Worm (Caenorhabditis elegans) whole organism, L2 larva: Measurements from ENCODE around the gene cank-26.

Experiments used
- C34F6.9 ChIP-seq: fragments of 150-350 bp; optimal IDR thresholded peaks from 2 replicates; lab custom pipeline; 2014; ENCODE audit warnings: missing biosample characterization, missing genetic modification characterization
- F13H6.1 ChIP-seq: sonication (generic microtip); optimal IDR thresholded peaks from 2 replicates; lab custom pipeline; 2016; ENCODE audit warnings: missing genetic modification characterization, missing compliant biosample characterization
- R02D3.7 ChIP-seq: fragments of 150-350 bp; optimal IDR thresholded peaks from 2 replicates; lab custom pipeline; 2014; ENCODE audit warnings: missing biosample characterization, missing genetic modification characterization
- Y55F3AM.14 ChIP-seq: fragments of 200-800 bp; sonication (Bioruptor generic); optimal IDR thresholded peaks from 2 replicates; lab custom pipeline; 2018; ENCODE audit warnings: mild to moderate bottlenecking, missing genetic modification characterization, missing compliant biosample characterization
- ZK546.5 ChIP-seq: sonication (generic microtip); optimal IDR thresholded peaks from 2 replicates; lab custom pipeline; 2017; ENCODE audit warnings: missing biosample characterization, missing genetic modification characterization
- alr-1 ChIP-seq: fragments of 150-350 bp; optimal IDR thresholded peaks from 2 replicates; lab custom pipeline; 2014; ENCODE audit warnings: missing biosample characterization, missing genetic modification characterization
- aly-2 ChIP-seq: fragments of 150-350 bp; optimal IDR thresholded peaks from 2 replicates; lab custom pipeline; 2014; ENCODE audit warnings: missing biosample characterization, missing genetic modification characterization
- ama-1 ChIP-seq: fragments of 150-350 bp; optimal IDR thresholded peaks from 2 replicates; lab custom pipeline; 2018; ENCODE audit warnings: inconsistent platforms
- blmp-1 ChIP-seq: sonication (generic microtip); optimal IDR thresholded peaks from 2 replicates; lab custom pipeline; 2017; ENCODE audit warnings: missing genetic modification characterization, mild to moderate bottlenecking, missing compliant biosample characterization, antibody characterized with exemption, moderate library complexity; ENCODE audit not compliant: insufficient read depth
- ceh-16 ChIP-seq: fragments of 150-350 bp; optimal IDR thresholded peaks from 2 replicates; lab custom pipeline; 2014; ENCODE audit warnings: missing biosample characterization, missing genetic modification characterization
- ceh-82 ChIP-seq: fragments of 150-350 bp; optimal IDR thresholded peaks from 2 replicates; lab custom pipeline; 2014; ENCODE audit warnings: missing biosample characterization, missing genetic modification characterization
- crh-2 ChIP-seq: sonication (generic microtip); optimal IDR thresholded peaks from 2 replicates; lab custom pipeline; 2017; ENCODE audit warnings: missing biosample characterization, missing genetic modification characterization
- dmd-4 ChIP-seq: sonication (generic microtip); optimal IDR thresholded peaks from 2 replicates; lab custom pipeline; 2017; ENCODE audit warnings: missing biosample characterization, missing genetic modification characterization
- egl-27 ChIP-seq: sonication (generic microtip); optimal IDR thresholded peaks from 3 replicates; lab custom pipeline; 2017; ENCODE audit warnings: missing biosample characterization, missing genetic modification reagents, missing genetic modification characterization
- elt-1 ChIP-seq: fragments of 150-350 bp; optimal IDR thresholded peaks from 2 replicates; lab custom pipeline; 2014; ENCODE audit warnings: missing biosample characterization, missing genetic modification characterization
- elt-3 ChIP-seq: sonication (generic microtip); optimal IDR thresholded peaks from 2 replicates; lab custom pipeline; 2017; ENCODE audit warnings: missing biosample characterization, missing genetic modification characterization
- fos-1 ChIP-seq: fragments of 150-350 bp; optimal IDR thresholded peaks from 2 replicates; lab custom pipeline; 2014; ENCODE audit warnings: missing biosample characterization, missing genetic modification characterization
- gmeb-1 ChIP-seq: fragments of 150-350 bp; optimal IDR thresholded peaks from 2 replicates; lab custom pipeline; 2014; ENCODE audit warnings: missing biosample characterization, missing genetic modification characterization
- lin-11 ChIP-seq: fragments of 150-350 bp; sonication (generic microtip); optimal IDR thresholded peaks from 2 replicates; lab custom pipeline; 2014; ENCODE audit warnings: missing biosample characterization, missing genetic modification characterization, inconsistent platforms, mixed read lengths
- lin-13 ChIP-seq: fragments of 150-350 bp; optimal IDR thresholded peaks from 2 replicates; lab custom pipeline; 2014; ENCODE audit warnings: missing biosample characterization, missing genetic modification reagents, missing genetic modification characterization
- lin-39 ChIP-seq: fragments of 150-350 bp; optimal IDR thresholded peaks from 2 replicates; lab custom pipeline; 2014; ENCODE audit warnings: missing biosample characterization, missing genetic modification reagents, missing genetic modification characterization
- lsy-2 ChIP-seq, 2 experiments: fragments of 150-350 bp in 1 of 2; sonication (generic microtip) in 1 of 2; optimal IDR thresholded peaks; 2 replicates each; lab custom pipeline; 2014 to 2017; ENCODE audit warnings: missing biosample characterization in 2 of 2, missing genetic modification characterization in 2 of 2
- mab-5 ChIP-seq: fragments of 150-350 bp; optimal IDR thresholded peaks from 2 replicates; lab custom pipeline; 2014; ENCODE audit warnings: missing biosample characterization, missing genetic modification characterization
- mbf-1 ChIP-seq: sonication (generic microtip); optimal IDR thresholded peaks from 2 replicates; lab custom pipeline; 2017; ENCODE audit warnings: missing biosample characterization, missing genetic modification characterization
- mdl-1 ChIP-seq, 2 experiments: fragments of 150-350 bp in 1 of 2; sonication (generic microtip) in 1 of 2; optimal IDR thresholded peaks; 2 replicates each; lab custom pipeline; 2017; ENCODE audit warnings: missing biosample characterization in 2 of 2, missing genetic modification characterization in 2 of 2
- nhr-10 ChIP-seq: sonication (generic microtip); optimal IDR thresholded peaks from 2 replicates; lab custom pipeline; 2017; ENCODE audit warnings: missing biosample characterization, missing genetic modification characterization
- nhr-11 ChIP-seq: fragments of 150-350 bp; optimal IDR thresholded peaks from 2 replicates; lab custom pipeline; 2014; ENCODE audit warnings: missing biosample characterization, missing genetic modification characterization
- nhr-12 ChIP-seq: fragments of 150-350 bp; optimal IDR thresholded peaks from 2 replicates; lab custom pipeline; 2014; ENCODE audit warnings: missing biosample characterization, missing genetic modification characterization
- nhr-129 ChIP-seq: fragments of 150-350 bp; optimal IDR thresholded peaks from 2 replicates; lab custom pipeline; 2014; ENCODE audit warnings: missing biosample characterization, missing genetic modification characterization
- nhr-21 ChIP-seq: fragments of 150-350 bp; optimal IDR thresholded peaks from 2 replicates; lab custom pipeline; 2014; ENCODE audit warnings: missing biosample characterization, missing genetic modification characterization
- nhr-23 ChIP-seq: fragments of 150-350 bp; optimal IDR thresholded peaks from 2 replicates; lab custom pipeline; 2014; ENCODE audit warnings: missing biosample characterization, missing genetic modification reagents, missing genetic modification characterization
- nhr-237 ChIP-seq: fragments of 150-350 bp; optimal IDR thresholded peaks from 2 replicates; lab custom pipeline; 2014; ENCODE audit warnings: missing biosample characterization, missing genetic modification characterization
- nhr-25 ChIP-seq: fragments of 150-350 bp; sonication (generic microtip); optimal IDR thresholded peaks from 3 replicates; lab custom pipeline; 2014; ENCODE audit warnings: missing biosample characterization, missing genetic modification characterization
- nhr-6 ChIP-seq: fragments of 150-350 bp; optimal IDR thresholded peaks from 2 replicates; lab custom pipeline; 2014; ENCODE audit warnings: missing biosample characterization, missing genetic modification characterization
- nhr-77 ChIP-seq: fragments of 150-350 bp; optimal IDR thresholded peaks from 2 replicates; lab custom pipeline; 2014; ENCODE audit warnings: missing biosample characterization, missing genetic modification characterization
- peb-1 ChIP-seq: fragments of 150-350 bp; optimal IDR thresholded peaks from 2 replicates; lab custom pipeline; 2014; ENCODE audit warnings: missing biosample characterization, missing genetic modification characterization
- sem-4 ChIP-seq: fragments of 150-350 bp; optimal IDR thresholded peaks from 2 replicates; lab custom pipeline; 2014; ENCODE audit warnings: missing biosample characterization, missing genetic modification reagents, missing genetic modification characterization
- skn-1 ChIP-seq: sonication (generic microtip); optimal IDR thresholded peaks from 2 replicates; lab custom pipeline; 2017; ENCODE audit warnings: missing biosample characterization, missing genetic modification characterization
- sma-3 ChIP-seq: sonication (generic microtip); optimal IDR thresholded peaks from 2 replicates; lab custom pipeline; 2016; ENCODE audit warnings: missing genetic modification reagents, missing genetic modification characterization, missing compliant biosample characterization
- sma-9 ChIP-seq, 2 experiments: fragments of 150-350 bp in 1 of 2; sonication (generic microtip) in 1 of 2; optimal IDR thresholded peaks; 2 replicates each; lab custom pipeline; 2014 to 2016; ENCODE audit warnings: missing genetic modification characterization in 2 of 2, mild to moderate bottlenecking in 1 of 2, missing biosample characterization in 1 of 2, missing compliant biosample characterization in 1 of 2, missing genetic modification reagents in 1 of 2, moderate library complexity in 1 of 2
- snpc-4 ChIP-seq: fragments of 150-350 bp; optimal IDR thresholded peaks from 2 replicates; lab custom pipeline; 2014; ENCODE audit warnings: missing biosample characterization, missing genetic modification characterization
- unc-39 ChIP-seq: fragments of 150-350 bp; optimal IDR thresholded peaks from 2 replicates; lab custom pipeline; 2014; ENCODE audit warnings: missing biosample characterization, missing genetic modification characterization
- unc-55 ChIP-seq: fragments of 150-350 bp; sonication (generic microtip); optimal IDR thresholded peaks from 3 replicates; lab custom pipeline; 2014; ENCODE audit warnings: missing biosample characterization, missing genetic modification reagents, missing genetic modification characterization
- unc-62 ChIP-seq: fragments of 150-350 bp; optimal IDR thresholded peaks from 2 replicates; lab custom pipeline; 2014; ENCODE audit warnings: missing biosample characterization, missing genetic modification reagents, missing genetic modification characterization
- zag-1 ChIP-seq: fragments of 150-350 bp; optimal IDR thresholded peaks from 2 replicates; lab custom pipeline; 2014; ENCODE audit warnings: missing biosample characterization, missing genetic modification characterization
- ztf-1 ChIP-seq: fragments of 200-800 bp; sonication (Bioruptor generic); conservative IDR thresholded peaks from 2 replicates; pipeline ENCODE4 v1.3.6; 2022; ENCODE audit warnings: missing genetic modification characterization, missing compliant biosample characterization
- ztf-11 ChIP-seq: sonication (generic microtip); optimal IDR thresholded peaks from 2 replicates; lab custom pipeline; 2017; ENCODE audit warnings: missing biosample characterization, missing genetic modification characterization
- ztf-4 ChIP-seq: fragments of 150-350 bp; optimal IDR thresholded peaks from 2 replicates; lab custom pipeline; 2014; ENCODE audit warnings: missing biosample characterization, missing genetic modification characterization

Gene cank-26

DNA sequence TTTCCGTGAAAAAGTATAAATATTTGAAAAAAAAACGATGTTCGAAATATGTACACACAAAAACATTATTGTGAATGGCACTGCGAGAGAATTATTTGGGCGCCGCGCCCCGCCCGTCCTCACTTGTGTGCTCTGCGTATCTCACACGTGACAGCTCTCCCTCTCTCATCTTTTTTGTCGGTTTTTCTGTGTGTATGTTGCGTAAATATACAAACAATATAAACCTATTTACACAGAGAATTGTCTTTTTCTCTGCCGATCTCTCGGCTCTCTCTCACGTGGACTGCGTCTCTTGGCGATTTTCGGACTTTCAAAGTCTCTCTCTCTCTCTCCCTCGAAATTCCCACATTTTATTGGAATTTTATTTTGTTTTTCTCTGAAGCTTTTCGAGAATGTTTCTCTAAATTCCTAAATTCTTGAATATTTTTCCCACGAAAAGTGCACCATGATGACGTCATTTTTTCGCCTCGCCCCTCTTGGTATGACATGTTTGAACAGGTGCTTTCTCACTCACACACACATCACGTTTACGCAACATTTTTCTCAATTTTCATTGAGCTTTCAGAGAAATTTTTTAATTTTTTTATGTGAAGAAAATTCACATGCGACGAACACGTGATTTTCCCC is 16.1 kb downstream of the cank-26 start:
- TF ChIP-seq dmd-4 (no peak), nhr-129 (tag; lab: Kevin White, UChicago) (peak; percentile 71), nhr-25 (tag; lab: Kevin White, UChicago) (peak; percentile 29), unc-39 (tag; lab: Kevin White, UChicago) (no peak), skn-1 (tag; lab: Kevin White, UChicago) (peak; percentile 27), crh-2 (tag; lab: Kevin White, UChicago) (peak; percentile 77), mdl-1 (tag; optimal IDR thresholded peaks at IDR 0.05; lab: Kevin White, UChicago) (peak; percentile 80 to 94), nhr-23 (tag; lab: Kevin White, UChicago) (no peak), C34F6.9 (tag; lab: Kevin White, UChicago) (peak; percentile 76), ama-1 (lab: Kevin White, UChicago) (peak; percentile 18), ztf-1 (GFP tag; lab: Robert Waterston, UW) (no peak), elt-1 (tag; lab: Kevin White, UChicago) (no peak), alr-1 (tag; lab: Kevin White, UChicago) (no peak), ztf-11 (no peak), F13H6.1 (tag; lab: Kevin White, UChicago) (peak; percentile 96), peb-1 (tag; lab: Kevin White, UChicago) (no peak), R02D3.7 (tag; lab: Kevin White, UChicago) (no peak), ztf-4 (tag; lab: Kevin White, UChicago) (peak; percentile 67), Y55F3AM.14 (GFP tag; lab: Kevin White, UChicago) (peak; percentile 89), gmeb-1 (tag; lab: Kevin White, UChicago) (peak; percentile 39), lin-11 (tag; lab: Kevin White, UChicago) (no peak), nhr-10 (tag; lab: Kevin White, UChicago) (no peak), blmp-1 (tag; lab: Kevin White, UChicago) (no peak), aly-2 (tag; lab: Kevin White, UChicago) (no peak), lin-13 (GFP tag; lab: Kevin White, UChicago) (no peak), lin-39 (tag; lab: Kevin White, UChicago) (no peak), fos-1 (tag; lab: Kevin White, UChicago) (peak; percentile 55), ceh-16 (tag; lab: Kevin White, UChicago) (no peak), mbf-1 (tag; lab: Kevin White, UChicago) (no peak), zag-1 (tag; lab: Kevin White, UChicago) (peak; percentile 69), egl-27 (peak; percentile 69), nhr-12 (tag; lab: Kevin White, UChicago) (no peak), lsy-2 (tag; optimal IDR thresholded peaks at IDR 0.05; lab: Kevin White, UChicago) (peak; percentile 33 to 81), unc-55 (GFP tag; lab: Kevin White, UChicago) (peak; percentile 70), sma-9 (GFP tag; optimal IDR thresholded peaks at IDR 0.05; lab: Kevin White, UChicago) (peak; percentile 95), sma-9 (tag; optimal IDR thresholded peaks at IDR 0.05; lab: Kevin White, UChicago) (no peak), nhr-77 (no peak), nhr-237 (tag; lab: Kevin White, UChicago) (no peak), elt-3 (no peak), nhr-6 (tag; lab: Kevin White, UChicago) (peak; percentile 55), ceh-82 (tag; lab: Kevin White, UChicago) (no peak), sma-3 (GFP tag; lab: Kevin White, UChicago) (peak; percentile 51), nhr-11 (tag; lab: Kevin White, UChicago) (no peak), mab-5 (peak; percentile 56), ZK546.5 (tag; lab: Kevin White, UChicago) (no peak), snpc-4 (peak; percentile 11), unc-62 (GFP tag; lab: Kevin White, UChicago) (no peak), sem-4 (tag; lab: Kevin White, UChicago) (no peak), nhr-21 (tag; lab: Kevin White, UChicago) (peak; percentile 42)
